ENCODE assay signal across 4 fruit fly cellular contexts in genomic region chr3R:19074207-19074606, dm6.
TF ChIP-seq lines count a peak whose summit lies in the region.

No protein-coding gene starts in this region.

- no peak for TF ChIP-seq CTCF in whole organism, embryonic (GFP tag; optimal IDR thresholded peaks at IDR 0.05; lab: Kevin White, UChicago)

TF ChIP-seq in whole organism, embryonic, 481 proteins besides CTCF, POLR2A, EP300 and RAD21 (continues in another document):
- TF ChIP-seq org-1 (GFP tag; optimal IDR thresholded peaks at IDR 0.05; lab: Kevin White, UChicago) (no peak), schlank (tag; optimal IDR thresholded peaks at IDR 0.05; lab: Kevin White, UChicago) (no peak), MBD-R2 (GFP tag; IDR thresholded peaks at IDR 0.05; lab: Robert Waterston, UW) (no peak), HmgD (GFP tag; optimal IDR thresholded peaks at IDR 0.05; lab: Kevin White, UChicago) (no peak), CG14014 (GFP tag; IDR thresholded peaks at IDR 0.05; lab: Robert Waterston, UW) (0 out of 2 replicates have a peak, but pooled peaks have one; percentile 29), E2f2 (GFP tag; IDR thresholded peaks at IDR 0.05; lab: Robert Waterston, UW) (no peak), CG2199 (GFP tag; IDR thresholded peaks at IDR 0.05; lab: Robert Waterston, UW) (peak; percentile 59; the same call in 1 of the 3 replicates), cg (GFP tag; optimal IDR thresholded peaks at IDR 0.05; lab: Kevin White, UChicago) (no peak), CG34376 (GFP tag; optimal IDR thresholded peaks at IDR 0.05; lab: Kevin White, UChicago) (no peak), CG3163 (GFP tag; optimal IDR thresholded peaks at IDR 0.05; lab: Kevin White, UChicago) (no peak), Vsx1 (GFP tag; optimal IDR thresholded peaks at IDR 0.05; lab: Kevin White, UChicago) (no peak), CG13624 (GFP tag; optimal IDR thresholded peaks at IDR 0.05; lab: Kevin White, UChicago) (no peak), Ets65A (GFP tag; lab: Kevin White, UChicago) (peak; percentile 70), CG11504 (tag; optimal IDR thresholded peaks at IDR 0.05; lab: Kevin White, UChicago) (peak; percentile 10), Blimp-1 (GFP tag; optimal IDR thresholded peaks at IDR 0.05; lab: Kevin White, UChicago) (peak; percentile 30), sna (GFP tag; IDR thresholded peaks at IDR 0.05; lab: Robert Waterston, UW; ENCODE audit: partially characterized antibody) (no peak), D (optimal IDR thresholded peaks at IDR 0.05; lab: Kevin White, UChicago) (no peak), D (GFP tag; optimal IDR thresholded peaks at IDR 0.05; lab: Kevin White, UChicago) (no peak), Xrp1 (GFP tag; IDR thresholded peaks at IDR 0.05; lab: Robert Waterston, UW) (peak; percentile 70), CG18262 (tag; optimal IDR thresholded peaks at IDR 0.05; lab: Kevin White, UChicago) (peak; percentile 35), fu2 (GFP tag; optimal IDR thresholded peaks at IDR 0.05; lab: Kevin White, UChicago) (no peak), ssp (GFP tag; IDR thresholded peaks at IDR 0.05; lab: Robert Waterston, UW) (0 out of 2 replicates have a peak, but pooled peaks have one; percentile 23), al (GFP tag; IDR thresholded peaks at IDR 0.05; lab: Robert Waterston, UW) (no peak)

TF ChIP-seq in whole organism, prepupa, 60 proteins besides CTCF, POLR2A, EP300 and RAD21 (continues in another document):
- TF ChIP-seq Eip75B (GFP tag; optimal IDR thresholded peaks at IDR 0.05; lab: Kevin White, UChicago): peak; percentile 71
- peak; percentile 50 for TF ChIP-seq net (GFP tag; optimal IDR thresholded peaks at IDR 0.05; lab: Kevin White, UChicago)
- TF ChIP-seq Smox (GFP tag; optimal IDR thresholded peaks at IDR 0.05; lab: Kevin White, UChicago): no peak
- TF ChIP-seq CG10669 (GFP tag; optimal IDR thresholded peaks at IDR 0.05; lab: Kevin White, UChicago): peak; percentile 48
- TF ChIP-seq CG7368 (GFP tag; optimal IDR thresholded peaks at IDR 0.05; lab: Kevin White, UChicago): peak; percentile 22
- no peak for TF ChIP-seq fkh (GFP tag; optimal IDR thresholded peaks at IDR 0.05; lab: Kevin White, UChicago)
- no peak for TF ChIP-seq Blimp-1 (GFP tag; optimal IDR thresholded peaks at IDR 0.05; lab: Kevin White, UChicago)
- peak; percentile 77 for TF ChIP-seq CG11294 (GFP tag; IDR thresholded peaks at IDR 0.05; lab: Robert Waterston, UW)
- no peak for TF ChIP-seq Eip93F (GFP tag; optimal IDR thresholded peaks at IDR 0.05; lab: Kevin White, UChicago)
- TF ChIP-seq CG6854 (GFP tag; optimal IDR thresholded peaks at IDR 0.05; lab: Kevin White, UChicago): no peak
- TF ChIP-seq CG6792 (GFP tag; optimal IDR thresholded peaks at IDR 0.05; lab: Kevin White, UChicago): peak; percentile 50
- peak; percentile 19 for TF ChIP-seq cyc (GFP tag; optimal IDR thresholded peaks at IDR 0.05; lab: Kevin White, UChicago)
- peak in 1 of 2 experiments; percentile 0 for TF ChIP-seq ss (GFP tag; optimal IDR thresholded peaks at IDR 0.05; lab: Kevin White, UChicago)
- peak; percentile 29 for TF ChIP-seq svp (GFP tag; lab: Kevin White, UChicago)
- peak; percentile 18 for TF ChIP-seq Met (GFP tag; optimal IDR thresholded peaks at IDR 0.05; lab: Kevin White, UChicago)
- peak; percentile 71 for TF ChIP-seq CG3919 (GFP tag; optimal IDR thresholded peaks at IDR 0.05; lab: Kevin White, UChicago)
- peak; percentile 6 for TF ChIP-seq CG8632 (GFP tag; optimal IDR thresholded peaks at IDR 0.05; lab: Kevin White, UChicago)
- TF ChIP-seq esn (GFP tag; optimal IDR thresholded peaks at IDR 0.05; lab: Kevin White, UChicago): no peak
- peak; percentile 91 for TF ChIP-seq CG6163 (GFP tag; IDR thresholded peaks at IDR 0.05; lab: Robert Waterston, UW)
- TF ChIP-seq CG1621 (tag; optimal IDR thresholded peaks at IDR 0.05; lab: Kevin White, UChicago): peak; percentile 32
- peak; percentile 67 for TF ChIP-seq CG10631 (GFP tag; optimal IDR thresholded peaks at IDR 0.05; lab: Kevin White, UChicago)
- peak; percentile 76 for TF ChIP-seq Gug (GFP tag; IDR thresholded peaks at IDR 0.05; lab: Robert Waterston, UW)
- TF ChIP-seq Sox15 (GFP tag; optimal IDR thresholded peaks at IDR 0.05; lab: Kevin White, UChicago): peak; percentile 2
- peak; percentile 22 for TF ChIP-seq CG34406 (GFP tag; optimal IDR thresholded peaks at IDR 0.05; lab: Kevin White, UChicago)

TF ChIP-seq in whole organism, pupa, 21 proteins besides CTCF, POLR2A, EP300 and RAD21:
- TF ChIP-seq CG34367 (tag; optimal IDR thresholded peaks at IDR 0.05; lab: Kevin White, UChicago) (peak; percentile 35), CG10348 (GFP tag; IDR thresholded peaks at IDR 0.05; lab: Robert Waterston, UW) (no peak), Pif1A (GFP tag; optimal IDR thresholded peaks at IDR 0.05; lab: Kevin White, UChicago) (peak; percentile 78), CG4496 (GFP tag; IDR thresholded peaks at IDR 0.05; lab: Robert Waterston, UW) (peak; percentile 91), fd96Ca (GFP tag; IDR thresholded peaks at IDR 0.05; lab: Robert Waterston, UW) (peak; percentile 88), CG9948 (tag; optimal IDR thresholded peaks at IDR 0.05; lab: Kevin White, UChicago) (peak; percentile 58), Snoo (tag; optimal IDR thresholded peaks at IDR 0.05; lab: Kevin White, UChicago) (peak; percentile 7), CG13204 (GFP tag; optimal IDR thresholded peaks at IDR 0.05; lab: Kevin White, UChicago) (no peak), CG8301 (tag; optimal IDR thresholded peaks at IDR 0.05; lab: Kevin White, UChicago) (peak; percentile 76), CG32121 (GFP tag; IDR thresholded peaks at IDR 0.05; lab: Robert Waterston, UW) (peak; percentile 62), CG8159 (tag; optimal IDR thresholded peaks at IDR 0.05; lab: Kevin White, UChicago) (peak; percentile 52), CG14655 (GFP tag; optimal IDR thresholded peaks at IDR 0.05; lab: Kevin White, UChicago) (peak; percentile 85), Pif1B (GFP tag; optimal IDR thresholded peaks at IDR 0.05; lab: Kevin White, UChicago) (peak; percentile 71), D1 (tag; optimal IDR thresholded peaks at IDR 0.05; lab: Kevin White, UChicago) (no peak), CG17806 (tag; optimal IDR thresholded peaks at IDR 0.05; lab: Kevin White, UChicago) (peak; percentile 68), CG12605 (GFP tag; IDR thresholded peaks at IDR 0.05; lab: Robert Waterston, UW) (peak; percentile 67), EcR (GFP tag; optimal IDR thresholded peaks at IDR 0.05; lab: Kevin White, UChicago) (no peak), gl (tag; optimal IDR thresholded peaks at IDR 0.05; lab: Kevin White, UChicago) (peak; percentile 13), Ets98B (GFP tag; IDR thresholded peaks at IDR 0.05; lab: Robert Waterston, UW) (peak; percentile 79), CG15710 (tag; optimal IDR thresholded peaks at IDR 0.05; lab: Kevin White, UChicago) (peak; percentile 40), rn (GFP tag; IDR thresholded peaks at IDR 0.05; lab: Robert Waterston, UW) (peak; percentile 46; the same call in 1 of the 2 replicates)

TF ChIP-seq in whole organism, wandering third instar larva, 38 proteins besides CTCF, POLR2A, EP300 and RAD21:
- TF ChIP-seq CrebA (GFP tag; optimal IDR thresholded peaks at IDR 0.05; lab: Kevin White, UChicago; ENCODE audit: borderline replicate concordance) (no peak), CG9705 (GFP tag; optimal IDR thresholded peaks at IDR 0.05; lab: Kevin White, UChicago) (no peak), tai (GFP tag; optimal IDR thresholded peaks at IDR 0.05; lab: Kevin White, UChicago) (no peak), rgr (GFP tag; optimal IDR thresholded peaks at IDR 0.05; lab: Kevin White, UChicago) (peak; percentile 3), ey (GFP tag; optimal IDR thresholded peaks at IDR 0.05; lab: Kevin White, UChicago) (peak; percentile 21), dmrt93B (GFP tag; optimal IDR thresholded peaks at IDR 0.05; lab: Kevin White, UChicago) (no peak), Jra (GFP tag; optimal IDR thresholded peaks at IDR 0.05; lab: Kevin White, UChicago) (no peak), fru (GFP tag; optimal IDR thresholded peaks at IDR 0.05; lab: Kevin White, UChicago) (peak; percentile 38), Hr83 (GFP tag; optimal IDR thresholded peaks at IDR 0.05; lab: Kevin White, UChicago; ENCODE audit: poor library complexity, severe bottlenecking) (no peak), lola (GFP tag; optimal IDR thresholded peaks at IDR 0.05; lab: Kevin White, UChicago) (no peak), Hnf4 (GFP tag; optimal IDR thresholded peaks at IDR 0.05; lab: Kevin White, UChicago) (no peak), Abd-B (GFP tag; optimal IDR thresholded peaks at IDR 0.05; lab: Kevin White, UChicago) (no peak), foxo (GFP tag; optimal IDR thresholded peaks at IDR 0.05; lab: Kevin White, UChicago) (peak in 1 of 2 experiments; percentile 47)

Comparison
In these comparisons a context has a peak if more than half of its experiments do, and no peak if none do; other contexts are left out.
1. Of the 7 proteins assayed by ChIP-seq in both whole organism, embryonic and whole organism, prepupa: peak only in whole organism, embryonic: Blimp-1; only in whole organism, prepupa: CG16779, Hr39 and Lpt; in both: Gug and Sox102F; in neither: 1.